Fruit fly (Drosophila melanogaster) whole organism, adult: ENCODE results near the gene htk.

ENCODE experiments used
- bab1 ChIP-seq: fragments of 200-800 bp; sonication (Bioruptor generic); optimal IDR thresholded peaks from 3 replicates; lab custom pipeline; 2019; ENCODE audit warnings: missing biosample characterization, mild to moderate bottlenecking, missing genetic modification characterization, moderate library complexity
- ovo ChIP-seq: fragments of 200-800 bp; sonication (Bioruptor generic); optimal IDR thresholded peaks from 2 replicates; lab custom pipeline; 2016; ENCODE audit warnings: missing biosample characterization, missing genetic modification characterization
- toe ChIP-seq: fragments of 200-800 bp; sonication (Bioruptor generic); optimal IDR thresholded peaks from 2 replicates; lab custom pipeline; 2016; ENCODE audit warnings: missing biosample characterization, missing genetic modification characterization

htk gene

DNA sequence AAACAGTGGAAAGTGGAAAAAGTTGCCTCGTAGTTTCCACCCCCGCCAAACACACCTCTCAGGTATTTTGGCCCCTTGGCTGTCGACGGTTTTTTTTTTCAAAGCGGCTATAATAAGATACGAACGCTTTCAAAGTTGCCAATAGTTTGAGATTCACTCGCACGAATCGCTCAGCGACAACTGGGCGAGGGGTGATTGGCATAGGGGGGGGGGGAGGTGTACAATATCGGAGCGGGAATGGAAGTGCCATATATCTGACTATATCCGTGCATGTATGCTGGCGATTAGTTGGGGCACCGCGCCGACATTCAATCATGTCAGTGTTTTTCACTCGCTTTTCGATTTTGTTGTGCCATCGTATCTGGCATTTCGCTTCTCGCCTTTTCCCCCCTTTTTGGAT is 61.7 kb downstream of the htk start:
- TF ChIP-seq ovo (GFP tag; lab: Kevin White, UChicago) (no peak), toe (GFP tag; lab: Kevin White, UChicago) (no peak), bab1 (GFP tag; lab: Kevin White, UChicago) (no peak)
